Worm (Caenorhabditis elegans) whole organism, L1 larva: Measurements from ENCODE around the gene C18G1.6.

ENCODE experiments used
- ama-1 ChIP-seq: fragments of 150-350 bp; optimal IDR thresholded peaks from 2 replicates; lab custom pipeline; 2014
- ceh-82 ChIP-seq, 3 experiments: fragments of 150-350 bp in 1 of 3; sonication (generic microtip) in 2 of 3; optimal IDR thresholded peaks; 2 replicates each; lab custom pipeline; 2014 to 2017; ENCODE audit warnings: missing biosample characterization in 3 of 3, missing genetic modification characterization in 3 of 3
- elt-2 ChIP-seq: sonication (generic microtip); optimal IDR thresholded peaks from 2 replicates; lab custom pipeline; 2016; ENCODE audit warnings: missing genetic modification characterization, mild to moderate bottlenecking, inconsistent platforms, missing compliant biosample characterization, missing genetic modification reagents
- fos-1 ChIP-seq: fragments of 150-350 bp; optimal IDR thresholded peaks from 2 replicates; lab custom pipeline; 2014; ENCODE audit warnings: missing biosample characterization, missing genetic modification characterization
- jun-1 ChIP-seq: fragments of 150-350 bp; optimal IDR thresholded peaks from 2 replicates; lab custom pipeline; 2014; ENCODE audit warnings: missing biosample characterization, missing genetic modification reagents, missing genetic modification characterization
- lin-35 ChIP-seq, 2 experiments: fragments of 150-350 bp; optimal IDR thresholded peaks; 2 replicates each; lab custom pipeline; 2014; ENCODE audit warnings: missing biosample characterization in 2 of 2, missing genetic modification characterization in 2 of 2, missing genetic modification reagents in 2 of 2
- snpc-4 ChIP-seq: fragments of 150-350 bp; optimal IDR thresholded peaks from 2 replicates; lab custom pipeline; 2014; ENCODE audit warnings: missing biosample characterization, missing genetic modification characterization
- tbx-2 ChIP-seq: sonication (generic microtip); optimal IDR thresholded peaks from 2 replicates; lab custom pipeline; 2016; ENCODE audit warnings: missing genetic modification characterization, missing compliant biosample characterization

DNA sequence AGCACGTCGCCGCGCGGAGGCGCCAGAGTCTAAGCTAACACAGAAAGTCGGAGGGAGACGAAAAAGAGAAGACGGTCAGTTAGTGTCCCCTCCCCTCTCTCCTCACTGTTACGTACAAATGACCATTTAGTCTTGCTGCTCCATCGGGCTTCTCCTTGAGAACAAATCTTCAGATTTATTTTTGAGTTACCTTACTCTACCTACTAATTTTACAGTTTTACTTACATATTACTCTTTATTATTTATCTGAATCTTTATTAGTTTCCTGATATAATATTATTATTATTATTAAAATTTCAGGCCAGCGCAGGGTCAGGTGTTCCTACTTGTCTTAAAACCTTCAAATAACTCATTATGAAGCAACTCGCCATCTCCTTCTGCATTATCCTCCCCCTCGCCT lies 50.4 kb downstream of the C18G1.6 start, which contains the start of gene R02F11.1:
- TF ChIP-seq tbx-2 (tag; lab: Kevin White, UChicago), result no peak
- TF ChIP-seq fos-1 (tag; lab: Kevin White, UChicago), result no peak
- no peak for TF ChIP-seq jun-1 (tag; lab: Kevin White, UChicago)
- TF ChIP-seq lin-35 (GFP tag; optimal IDR thresholded peaks at IDR 0.05; lab: Kevin White, UChicago), result no peak
- no peak for TF ChIP-seq ceh-82 (tag; optimal IDR thresholded peaks at IDR 0.05; lab: Kevin White, UChicago)
- TF ChIP-seq ama-1, result no peak
- TF ChIP-seq elt-2 (tag; lab: Kevin White, UChicago), result no peak
- TF ChIP-seq snpc-4 (tag; lab: Kevin White, UChicago), result no peak
